Worm (Caenorhabditis elegans) whole organism, L4 larva: ENCODE data around the gene txt-10.

ENCODE experiments used
- Y105C5A.15 ChIP-seq: fragments of 200-800 bp; sonication (Bioruptor generic); IDR thresholded peaks from 2 replicates; pipeline ENCODE4 v1.3.6; 2022; ENCODE audit warnings: missing genetic modification characterization, missing compliant biosample characterization
- Y48G9A.11 ChIP-seq: fragments of 200-800 bp; sonication (Bioruptor generic); IDR thresholded peaks from 2 replicates; pipeline ENCODE4 v1.3.6; 2022; ENCODE audit warnings: missing genetic modification reagents, missing genetic modification characterization, missing compliant biosample characterization
- Y5F2A.4 ChIP-seq: fragments of 200-800 bp; sonication (Bioruptor generic); optimal IDR thresholded peaks from 2 replicates; lab custom pipeline; 2018; ENCODE audit warnings: mild to moderate bottlenecking, missing genetic modification characterization, missing compliant biosample characterization
- ZK337.2 ChIP-seq: fragments of 200-800 bp; sonication (Bioruptor generic); IDR thresholded peaks from 2 replicates; pipeline ENCODE4 v1.3.6; 2022; ENCODE audit warnings: missing genetic modification reagents, missing genetic modification characterization, missing compliant biosample characterization
- aly-2 ChIP-seq: sonication (generic microtip); optimal IDR thresholded peaks from 2 replicates; lab custom pipeline; 2018; ENCODE audit warnings: missing biosample characterization, missing genetic modification characterization
- ama-1 ChIP-seq: fragments of 150-350 bp; optimal IDR thresholded peaks from 2 replicates; lab custom pipeline; 2014; ENCODE audit warnings: inconsistent platforms, mixed read lengths
- arid-1 ChIP-seq: fragments of 200-800 bp; sonication (Bioruptor generic); conservative IDR thresholded peaks from 2 replicates; pipeline ENCODE4 v1.3.6; 2022; ENCODE audit warnings: missing genetic modification reagents, missing genetic modification characterization, missing compliant biosample characterization
- attf-4 ChIP-seq: sonication (generic microtip); optimal IDR thresholded peaks from 3 replicates; lab custom pipeline; 2017; ENCODE audit warnings: missing biosample characterization, missing genetic modification characterization
- ceh-20 ChIP-seq: fragments of 200-800 bp; sonication (Bioruptor generic); IDR thresholded peaks from 2 replicates; pipeline ENCODE4 v1.3.6; 2022; ENCODE audit warnings: missing genetic modification reagents, missing genetic modification characterization, missing compliant biosample characterization
- ceh-28 ChIP-seq: fragments of 150-350 bp; optimal IDR thresholded peaks from 2 replicates; lab custom pipeline; 2014; ENCODE audit warnings: missing biosample characterization, missing genetic modification reagents, missing genetic modification characterization
- ceh-82 ChIP-seq: sonication (generic microtip); optimal IDR thresholded peaks from 2 replicates; lab custom pipeline; 2017; ENCODE audit warnings: missing biosample characterization, missing genetic modification characterization
- cey-2 ChIP-seq: sonication (generic microtip); optimal IDR thresholded peaks from 3 replicates; lab custom pipeline; 2017; ENCODE audit warnings: missing genetic modification characterization, mild to moderate bottlenecking, missing compliant biosample characterization, antibody characterized with exemption, borderline replicate concordance; ENCODE audit not compliant: insufficient read depth
- ctbp-1 ChIP-seq: fragments of 200-800 bp; sonication (Bioruptor generic); IDR thresholded peaks from 2 replicates; pipeline ENCODE4 v1.3.6; 2022; ENCODE audit warnings: missing genetic modification reagents, missing genetic modification characterization, missing compliant biosample characterization
- daf-16 ChIP-seq, 3 experiments: sonication (generic microtip); optimal IDR thresholded peaks; 2 replicates each; lab custom pipeline; 2016 to 2017; ENCODE audit warnings: missing genetic modification characterization in 3 of 3, missing genetic modification reagents in 3 of 3, mild to moderate bottlenecking in 2 of 3, missing compliant biosample characterization in 2 of 3, missing biosample characterization in 1 of 3, moderate library complexity in 1 of 3
- daf-19 ChIP-seq: fragments of 200-800 bp; sonication (Bioruptor generic); conservative IDR thresholded peaks from 2 replicates; pipeline ENCODE4 v1.3.6; 2022; ENCODE audit warnings: missing genetic modification characterization, missing compliant biosample characterization
- daf-8 ChIP-seq: fragments of 200-800 bp; sonication (Bioruptor generic); IDR thresholded peaks from 2 replicates; pipeline ENCODE4 v1.3.6; 2022; ENCODE audit warnings: missing genetic modification characterization, missing compliant biosample characterization
- dmd-6 ChIP-seq: fragments of 200-800 bp; sonication (Bioruptor generic); IDR thresholded peaks from 2 replicates; pipeline ENCODE4 v1.3.6; 2022; ENCODE audit warnings: missing genetic modification reagents, missing genetic modification characterization, missing compliant biosample characterization
- dmd-8 ChIP-seq: fragments of 200-800 bp; sonication (Bioruptor generic); IDR thresholded peaks from 2 replicates; pipeline ENCODE4 v1.3.6; 2022; ENCODE audit warnings: missing genetic modification characterization, missing compliant biosample characterization
- duxl-1 ChIP-seq: sonication (generic microtip); optimal IDR thresholded peaks from 2 replicates; lab custom pipeline; 2016; ENCODE audit warnings: mild to moderate bottlenecking, missing genetic modification characterization, moderate library complexity, missing compliant biosample characterization; ENCODE audit not compliant: poor library complexity
- fkh-10 ChIP-seq: fragments of 150-350 bp; optimal IDR thresholded peaks from 2 replicates; lab custom pipeline; 2014; ENCODE audit warnings: missing biosample characterization, missing genetic modification reagents, missing genetic modification characterization
- fos-1 ChIP-seq: fragments of 150-350 bp; optimal IDR thresholded peaks from 2 replicates; lab custom pipeline; 2014; ENCODE audit warnings: missing biosample characterization, missing genetic modification characterization
- hlh-11 ChIP-seq: fragments of 200-800 bp; sonication (Bioruptor generic); optimal IDR thresholded peaks from 2 replicates; lab custom pipeline; 2018; ENCODE audit warnings: mild to moderate bottlenecking, missing genetic modification characterization, missing compliant biosample characterization
- lin-1 ChIP-seq: fragments of 200-800 bp; sonication (Bioruptor generic); IDR thresholded peaks from 2 replicates; pipeline ENCODE4 v1.3.6; 2022; ENCODE audit warnings: missing genetic modification reagents, missing genetic modification characterization, missing compliant biosample characterization
- lin-13 ChIP-seq: fragments of 150-350 bp; optimal IDR thresholded peaks from 2 replicates; lab custom pipeline; 2014; ENCODE audit warnings: missing biosample characterization, missing genetic modification reagents, missing genetic modification characterization
- lin-38 ChIP-seq: fragments of 200-800 bp; sonication (Bioruptor generic); IDR thresholded peaks from 2 replicates; pipeline ENCODE4 v1.3.6; 2022; ENCODE audit warnings: missing genetic modification reagents, missing genetic modification characterization, missing compliant biosample characterization
- lin-39 ChIP-seq: fragments of 150-350 bp; optimal IDR thresholded peaks from 2 replicates; lab custom pipeline; 2014; ENCODE audit warnings: missing biosample characterization, missing genetic modification reagents, missing genetic modification characterization
- madf-9 ChIP-seq: fragments of 200-800 bp; sonication (Bioruptor generic); conservative IDR thresholded peaks from 2 replicates; pipeline ENCODE4 v1.3.6; 2022; ENCODE audit warnings: missing genetic modification reagents, missing genetic modification characterization, missing compliant biosample characterization
- mdl-1 ChIP-seq, 2 experiments: fragments of 150-350 bp in 1 of 2; sonication (generic microtip) in 1 of 2; optimal IDR thresholded peaks; 2 replicates each; lab custom pipeline; 2014 to 2017; ENCODE audit warnings: missing biosample characterization in 2 of 2, missing genetic modification characterization in 2 of 2
- mxl-2 ChIP-seq: fragments of 200-800 bp; sonication (Bioruptor generic); conservative IDR thresholded peaks from 2 replicates; pipeline ENCODE4 v1.3.6; 2022; ENCODE audit warnings: missing genetic modification reagents, missing genetic modification characterization, missing compliant biosample characterization
- nhr-11 ChIP-seq: fragments of 150-350 bp; optimal IDR thresholded peaks from 2 replicates; lab custom pipeline; 2014; ENCODE audit warnings: missing biosample characterization, missing genetic modification characterization
- nhr-237 ChIP-seq: sonication (generic microtip); optimal IDR thresholded peaks from 2 replicates; lab custom pipeline; 2017; ENCODE audit warnings: missing biosample characterization, missing genetic modification characterization
- nhr-25 ChIP-seq: sonication (generic microtip); optimal IDR thresholded peaks from 2 replicates; lab custom pipeline; 2017; ENCODE audit warnings: missing genetic modification characterization, mild to moderate bottlenecking, missing compliant biosample characterization, antibody characterized with exemption, moderate library complexity, borderline replicate concordance; ENCODE audit not compliant: insufficient read depth
- nhr-28 ChIP-seq: fragments of 150-350 bp; optimal IDR thresholded peaks from 2 replicates; lab custom pipeline; 2014; ENCODE audit warnings: missing biosample characterization, missing genetic modification characterization
- nhr-48 ChIP-seq: sonication (generic microtip); optimal IDR thresholded peaks from 2 replicates; lab custom pipeline; 2016; ENCODE audit warnings: mild to moderate bottlenecking, missing genetic modification characterization, missing compliant biosample characterization
- nhr-76 ChIP-seq: fragments of 150-350 bp; optimal IDR thresholded peaks from 2 replicates; lab custom pipeline; 2014; ENCODE audit warnings: missing biosample characterization, missing genetic modification characterization
- nhr-77 ChIP-seq: fragments of 150-350 bp; optimal IDR thresholded peaks from 2 replicates; lab custom pipeline; 2014; ENCODE audit warnings: missing biosample characterization, missing genetic modification characterization
- pqm-1 ChIP-seq: sonication (generic microtip); optimal IDR thresholded peaks from 2 replicates; lab custom pipeline; 2017; ENCODE audit warnings: missing biosample characterization, missing genetic modification characterization
- rbr-2 ChIP-seq: sonication (generic microtip); optimal IDR thresholded peaks from 2 replicates; lab custom pipeline; 2016; ENCODE audit warnings: missing genotype, missing genetic modification characterization, missing compliant biosample characterization
- skn-1 ChIP-seq: fragments of 150-350 bp; optimal IDR thresholded peaks from 2 replicates; lab custom pipeline; 2014; ENCODE audit warnings: missing biosample characterization, missing genetic modification characterization
- tag-97 ChIP-seq: fragments of 200-800 bp; sonication (Bioruptor generic); IDR thresholded peaks from 2 replicates; pipeline ENCODE4 v1.3.6; 2022; ENCODE audit warnings: missing genetic modification characterization, missing compliant biosample characterization
- tra-1 ChIP-seq: fragments of 200-800 bp; sonication (Bioruptor generic); IDR thresholded peaks from 2 replicates; pipeline ENCODE4 v1.3.6; 2022; ENCODE audit warnings: missing genetic modification reagents, missing genetic modification characterization, missing compliant biosample characterization
- zfp-2 ChIP-seq: sonication (generic microtip); optimal IDR thresholded peaks from 2 replicates; lab custom pipeline; 2016; ENCODE audit warnings: mild to moderate bottlenecking, missing genetic modification characterization, missing compliant biosample characterization
- ztf-11 ChIP-seq: fragments of 150-350 bp; optimal IDR thresholded peaks from 2 replicates; lab custom pipeline; 2014; ENCODE audit warnings: missing biosample characterization, missing genetic modification characterization
- ztf-7 ChIP-seq: fragments of 150-350 bp; optimal IDR thresholded peaks from 2 replicates; lab custom pipeline; 2014; ENCODE audit warnings: missing biosample characterization, missing genetic modification characterization

Gene txt-10

ce11 chrV:10578938-10579337 is 46.3 kb upstream of the txt-10 start, which contains the start of the genes erh-1 and lpd-9 (continued):
- TF ChIP-seq nhr-76 (tag; lab: Kevin White, UChicago) (no peak), rbr-2 (tag; lab: Kevin White, UChicago) (peak; percentile 77), dmd-6 (peak; percentile 73), nhr-28 (peak; percentile 7), nhr-237 (tag; lab: Kevin White, UChicago) (no peak), daf-19 (GFP tag; lab: Robert Waterston, UW) (no peak), tra-1 (peak; percentile 42; the same call in 1 of the 2 replicates), lin-39 (tag; lab: Kevin White, UChicago) (no peak), Y105C5A.15 (GFP tag; lab: Robert Waterston, UW) (no peak), ama-1 (lab: Kevin White, UChicago) (no peak), lin-1 (GFP tag; lab: Robert Waterston, UW) (no peak), mdl-1 (tag; optimal IDR thresholded peaks at IDR 0.05; lab: Kevin White, UChicago) (peak in 1 of 2 experiments; percentile 32), dmd-8 (GFP tag; lab: Robert Waterston, UW) (no peak), duxl-1 (tag; lab: Kevin White, UChicago) (peak; percentile 66), nhr-11 (tag; lab: Kevin White, UChicago) (peak; percentile 13), lin-38 (GFP tag; lab: Robert Waterston, UW) (peak; percentile 84), ctbp-1 (peak; percentile 28; the same call in 1 of the 2 replicates), lin-13 (GFP tag; lab: Kevin White, UChicago) (no peak), tag-97 (no peak), ztf-11 (no peak), daf-8 (GFP tag; lab: Robert Waterston, UW) (no peak), fkh-10 (GFP tag; lab: Kevin White, UChicago) (no peak), cey-2 (tag; lab: Kevin White, UChicago) (no peak), ztf-7 (tag; lab: Kevin White, UChicago) (peak; percentile 38), zfp-2 (peak; percentile 20), hlh-11 (tag; lab: Kevin White, UChicago) (peak; percentile 69), daf-16 (GFP tag; optimal IDR thresholded peaks at IDR 0.05; lab: Kevin White, UChicago) (peak in 1 of 2 experiments; percentile 43), daf-16 (tag; optimal IDR thresholded peaks at IDR 0.05; lab: Kevin White, UChicago) (peak; percentile 58), Y5F2A.4 (GFP tag; lab: Kevin White, UChicago) (no peak), Y48G9A.11 (GFP tag; lab: Robert Waterston, UW) (no peak), skn-1 (tag; lab: Kevin White, UChicago) (no peak), nhr-77 (tag; lab: Kevin White, UChicago) (peak; percentile 46), mxl-2 (GFP tag; lab: Robert Waterston, UW) (no peak), ceh-20 (GFP tag; lab: Robert Waterston, UW) (peak; percentile 78), ceh-28 (tag; lab: Kevin White, UChicago) (no peak), arid-1 (0 out of 2 replicates have a peak, but pooled peaks have one; percentile 24)

DNA sequence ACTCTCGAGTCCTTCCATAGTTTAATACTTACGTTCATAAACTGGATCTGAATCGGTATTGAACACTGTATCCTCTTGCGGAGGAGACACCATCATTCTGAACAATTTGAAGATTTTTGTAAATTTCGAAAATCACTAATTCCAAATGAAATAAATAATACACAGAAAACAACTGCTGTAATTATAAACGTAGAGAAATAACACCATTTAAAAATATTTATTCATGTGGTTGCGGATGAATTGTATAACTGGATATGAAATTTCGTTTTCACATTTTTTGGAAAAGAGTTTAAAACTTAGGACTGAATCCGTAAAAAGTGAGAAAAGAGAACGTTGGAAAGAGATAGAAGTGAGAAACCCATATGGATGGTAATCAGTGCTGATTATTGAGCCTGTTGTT is 45.6 kb upstream of the txt-10 start, which contains the start of gene mics-1:
TSS of gene mics-1 (minus strand) at position 101 of the 400 bp plus-strand sequence.
- TF ChIP-seq lin-38 (GFP tag; lab: Robert Waterston, UW) (no peak), daf-19 (GFP tag; lab: Robert Waterston, UW) (0 out of 2 replicates have a peak, but pooled peaks have one; percentile 27)

DNA sequence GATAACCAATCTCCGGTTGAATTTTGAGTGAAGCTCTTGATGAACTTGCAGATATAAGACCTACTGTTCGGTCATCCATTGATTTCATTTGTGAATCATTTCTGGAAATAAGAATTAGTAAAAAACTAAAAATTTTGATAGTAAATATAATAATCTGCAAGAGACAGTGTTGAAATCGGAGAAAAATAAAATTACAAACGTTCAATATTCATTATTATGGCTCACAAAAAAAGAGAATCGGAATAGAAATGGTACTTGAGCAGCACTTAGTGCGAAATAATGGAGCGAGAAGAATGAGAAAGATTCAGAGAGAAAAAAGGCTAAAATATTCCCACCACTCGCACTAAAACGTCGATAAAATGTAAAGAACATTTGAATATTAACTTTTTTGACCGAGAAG is 43.7 kb upstream of the txt-10 start, which contains the start of gene vps-54:
TSS of gene vps-54 (minus strand) at position 101 of the 400 bp plus-strand sequence.
- TF ChIP-seq nhr-77 (tag; lab: Kevin White, UChicago) = no peak
- TF ChIP-seq ceh-82 (tag; lab: Kevin White, UChicago) = no peak
- no peak for TF ChIP-seq hlh-11 (tag; lab: Kevin White, UChicago)
- no peak for TF ChIP-seq mxl-2 (GFP tag; lab: Robert Waterston, UW)
- no peak for TF ChIP-seq aly-2 (tag; lab: Kevin White, UChicago)
- no peak for TF ChIP-seq ctbp-1
- TF ChIP-seq zfp-2 = no peak
- TF ChIP-seq madf-9 (GFP tag; lab: Robert Waterston, UW) = no peak
- no peak for TF ChIP-seq ZK337.2 (GFP tag; lab: Robert Waterston, UW)
- TF ChIP-seq skn-1 (tag; lab: Kevin White, UChicago) = no peak
- TF ChIP-seq nhr-25 = no peak
- TF ChIP-seq fos-1 (tag; lab: Kevin White, UChicago) = no peak
- TF ChIP-seq tag-97 = no peak
- no peak for TF ChIP-seq nhr-48 (tag; lab: Kevin White, UChicago)
- no peak for TF ChIP-seq attf-4 (tag; lab: Kevin White, UChicago)
- TF ChIP-seq pqm-1 = no peak
